Fruit fly (Drosophila melanogaster): Measurements from ENCODE around the gene bru2.

The bru2 gene

DNA sequence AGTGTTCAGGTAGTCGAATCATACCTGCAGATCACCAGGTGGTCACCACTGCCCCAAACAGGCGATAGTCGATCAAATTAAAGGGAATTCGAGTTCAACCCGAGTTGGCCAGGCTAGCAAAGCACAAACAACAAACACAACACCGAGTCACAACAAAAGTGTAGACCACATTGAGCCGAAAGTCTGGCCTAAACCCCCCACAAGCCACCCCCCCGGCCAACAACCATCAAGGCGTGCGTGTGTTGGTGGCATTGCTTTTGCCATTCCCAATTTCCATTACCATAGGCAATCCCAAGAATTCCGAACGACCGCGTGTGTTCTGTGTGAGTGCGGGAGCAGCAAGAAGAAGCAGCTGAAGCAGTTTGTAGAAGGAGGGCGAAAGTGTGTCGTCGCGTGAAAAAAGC lies 90.5 kb downstream of the bru2 start, which contains the start of gene SC35 (continued):
- TF ChIP-seq CG8924 (tag; optimal IDR thresholded peaks at IDR 0.05) (no peak), CG2202 (tag; optimal IDR thresholded peaks at IDR 0.05) (no peak), CoRest (tag; optimal IDR thresholded peaks at IDR 0.05) (no peak), CG17186 (GFP tag; optimal IDR thresholded peaks at IDR 0.05) (no peak), CG15479 (GFP tag; optimal IDR thresholded peaks at IDR 0.05) (no peak), BEAF-32 (GFP tag; optimal IDR thresholded peaks at IDR 0.05) (peak; percentile 35), jumu (GFP tag; optimal IDR thresholded peaks at IDR 0.05) (no peak), CG17385 (GFP tag; optimal IDR thresholded peaks at IDR 0.05) (peak; percentile 97), sens-2 (GFP tag; IDR thresholded peaks at IDR 0.05) (no peak), CG13424 (tag; optimal IDR thresholded peaks at IDR 0.05) (no peak), CG12769 (tag; optimal IDR thresholded peaks at IDR 0.05) (peak; percentile 69), CG10959 (GFP tag; IDR thresholded peaks at IDR 0.05) (no peak), oc (tag; optimal IDR thresholded peaks at IDR 0.05) (no peak), Six4 (GFP tag; optimal IDR thresholded peaks at IDR 0.05) (no peak), CG12236 (GFP tag; optimal IDR thresholded peaks at IDR 0.05) (no peak), peb (GFP tag; IDR thresholded peaks at IDR 0.05) (no peak), CG1602 (GFP tag; optimal IDR thresholded peaks at IDR 0.05) (no peak), bowl (GFP tag; IDR thresholded peaks at IDR 0.05) (no peak), ash1 (GFP tag; optimal IDR thresholded peaks at IDR 0.05) (no peak), CG17568 (GFP tag; optimal IDR thresholded peaks at IDR 0.05) (no peak), sens (GFP tag) (peak; percentile 59), Bteb2 (GFP tag; optimal IDR thresholded peaks at IDR 0.05) (no peak), pan (optimal IDR thresholded peaks at IDR 0.05) (no peak), pan (GFP tag; optimal IDR thresholded peaks at IDR 0.05 in 1 of 2, IDR thresholded peaks at IDR 0.05 in 1 of 2) (no peak), tx (GFP tag; optimal IDR thresholded peaks at IDR 0.05) (no peak), Hsf (GFP tag; optimal IDR thresholded peaks at IDR 0.05) (no peak), dysf (GFP tag; IDR thresholded peaks at IDR 0.05) (no peak), CG8388 (GFP tag; optimal IDR thresholded peaks at IDR 0.05) (no peak), CG11504 (tag; optimal IDR thresholded peaks at IDR 0.05) (no peak), Bgb (GFP tag; IDR thresholded peaks at IDR 0.05; ENCODE audit: partially characterized antibody) (0 out of 2 replicates have a peak, but pooled peaks have one; percentile 23), Dbx (GFP tag; IDR thresholded peaks at IDR 0.05) (no peak), her (GFP tag; optimal IDR thresholded peaks at IDR 0.05) (peak; percentile 14), bab2 (GFP tag; optimal IDR thresholded peaks at IDR 0.05) (no peak), CG13296 (GFP tag; optimal IDR thresholded peaks at IDR 0.05) (no peak), pzg (GFP tag; optimal IDR thresholded peaks at IDR 0.05) (peak; percentile 82), CG6254 (GFP tag; optimal IDR thresholded peaks at IDR 0.05) (no peak), nerfin-2 (GFP tag; IDR thresholded peaks at IDR 0.05; ENCODE audit: partially characterized antibody) (no peak), tin (GFP tag; optimal IDR thresholded peaks at IDR 0.05) (no peak), lmd (GFP tag; IDR thresholded peaks at IDR 0.05) (no peak), vfl (GFP tag; optimal IDR thresholded peaks at IDR 0.05) (no peak), ttk (GFP tag; IDR thresholded peaks at IDR 0.05) (no peak), CG43689 (GFP tag; IDR thresholded peaks at IDR 0.05) (no peak), Gug (GFP tag; IDR thresholded peaks at IDR 0.05) (no peak), CG14441 (GFP tag; IDR thresholded peaks at IDR 0.05) (no peak), CG12071 (GFP tag; optimal IDR thresholded peaks at IDR 0.05) (no peak), Med (GFP tag) (peak; percentile 61), CG3726 (GFP tag; IDR thresholded peaks at IDR 0.05) (no peak), caup (GFP tag; optimal IDR thresholded peaks at IDR 0.05; ENCODE audit: severe bottlenecking) (no peak), CG2889 (GFP tag; IDR thresholded peaks at IDR 0.05) (no peak), Dip2 (GFP tag; IDR thresholded peaks at IDR 0.05) (no peak), chinmo (GFP tag; IDR thresholded peaks at IDR 0.05; ENCODE audit: partially characterized antibody) (peak; percentile 79; the same call in 1 of the 4 replicates), CG8281 (tag; optimal IDR thresholded peaks at IDR 0.05) (no peak)

All from whole organism, embryonic.